Fruit fly (Drosophila melanogaster) whole organism, larva: ENCODE measurements around the gene CG11790.
A peak's percentile ranks its signal among the peaks of the same experiment; 100 is the strongest.

Experiments used
- noc ChIP-seq: fragments of 200-800 bp; sonication (Bioruptor generic); optimal IDR thresholded peaks from 3 replicates; lab custom pipeline; 2019; ENCODE audit warnings: missing biosample characterization, mild to moderate bottlenecking, missing genetic modification characterization, moderate library complexity

The CG11790 gene

dm6 chr3R:25044816-25045551 is 2.5 kb upstream of the CG11790 start, which contains the start of gene 5PtaseI:
Gene 5PtaseI (minus strand): TSS chr3R:25045151.
- no peak for TF ChIP-seq noc (tag; lab: Kevin White, UChicago)

dm6 chr3R:25046023-25046422 is 1.5 kb upstream of the CG11790 start, which contains the start of gene CG11786:
Gene CG11786 (plus strand): TSS chr3R:25046323.
- TF ChIP-seq noc (tag; lab: Kevin White, UChicago): no peak

dm6 chr3R:25049383-25049741 is 1.9 kb downstream of the CG11790 start, which contains the start of gene CG11791:
Gene CG11791 (plus strand): TSS chr3R:25049616.
- no peak for TF ChIP-seq noc (tag; lab: Kevin White, UChicago)

dm6 chr3R:25049742-25050517 is 2.4 kb downstream of the CG11790 start:
- peak; percentile 58 for TF ChIP-seq noc (tag; lab: Kevin White, UChicago)

- TF ChIP-seq noc (tag; lab: Kevin White, UChicago): no peak
Observed at dm6 chr3R:25050649-25051048, 3.1 kb downstream of the CG11790 start.

dm6 chr3R:25051441-25052097 is 4.1 kb downstream of the CG11790 start:
- TF ChIP-seq noc (tag; lab: Kevin White, UChicago): peak; percentile 46

dm6 chr3R:25054451-25055188 is 7.1 kb downstream of the CG11790 start, which contains the start of gene CG31109:
Gene CG31109 (minus strand): TSS chr3R:25054653.
- peak; percentile 20 for TF ChIP-seq noc (tag; lab: Kevin White, UChicago)

dm6 chr3R:25056016-25056415 is 8.5 kb downstream of the CG11790 start, which contains the start of the genes CG31111 and stac:
Gene CG31111 (minus strand): TSS chr3R:25056177.
Gene stac (plus strand): TSS chr3R:25056286.
- no peak for TF ChIP-seq noc (tag; lab: Kevin White, UChicago)

- TF ChIP-seq noc (tag; lab: Kevin White, UChicago): no peak
Observed at dm6 chr3R:25056488-25057157, 9.1 kb downstream of the CG11790 start.

- TF ChIP-seq noc (tag; lab: Kevin White, UChicago): no peak
Observed at dm6 chr3R:25060462-25060861, 13.0 kb downstream of the CG11790 start.

dm6 chr3R:25064907-25065841 is 17.7 kb downstream of the CG11790 start, which contains the start of the genes veli and PQBP1:
Gene veli (minus strand): TSS chr3R:25065591.
Gene PQBP1 (plus strand): TSS chr3R:25065791.
- no peak for TF ChIP-seq noc (tag; lab: Kevin White, UChicago)

dm6 chr3R:25066856-25067255 is 19.4 kb downstream of the CG11790 start:
- no peak for TF ChIP-seq noc (tag; lab: Kevin White, UChicago)

dm6 chr3R:25069569-25069968 is 22.1 kb downstream of the CG11790 start, which contains the start of the genes Stt3B and CG11839:
Gene Stt3B (minus strand): TSS chr3R:25069637.
Gene CG11839 (plus strand): TSS chr3R:25069927.
- no peak for TF ChIP-seq noc (tag; lab: Kevin White, UChicago)
